Worm (Caenorhabditis elegans) whole organism, L4/young adult: ENCODE data around the gene oxi-1.

Source experiments
- W03F9.2 ChIP-seq: fragments of 150-350 bp; optimal IDR thresholded peaks from 2 replicates; lab custom pipeline; 2014; ENCODE audit warnings: missing biosample characterization, missing genetic modification characterization
- dao-5 ChIP-seq: sonication (generic microtip); optimal IDR thresholded peaks from 2 replicates; lab custom pipeline; 2016; ENCODE audit warnings: missing genotype, missing genetic modification characterization, moderate library complexity, missing compliant biosample characterization

- TF ChIP-seq dao-5 (tag; lab: Kevin White, UChicago) (no peak), W03F9.2 (tag; lab: Kevin White, UChicago) (no peak)
Observed at ce11 chrIII:10869595-10869994, 11.5 kb downstream of the oxi-1 start.
